Fruit fly (Drosophila melanogaster) whole organism: Measurements from ENCODE around the gene Tg.

ENCODE experiments used
- Dll ChIP-seq: fragments of >200 bp; optimal IDR thresholded peaks from 2 replicates; lab custom pipeline; 2017
- pan ChIP-seq: fragments of >200 bp; optimal IDR thresholded peaks from 2 replicates; lab custom pipeline; 2017

DNA sequence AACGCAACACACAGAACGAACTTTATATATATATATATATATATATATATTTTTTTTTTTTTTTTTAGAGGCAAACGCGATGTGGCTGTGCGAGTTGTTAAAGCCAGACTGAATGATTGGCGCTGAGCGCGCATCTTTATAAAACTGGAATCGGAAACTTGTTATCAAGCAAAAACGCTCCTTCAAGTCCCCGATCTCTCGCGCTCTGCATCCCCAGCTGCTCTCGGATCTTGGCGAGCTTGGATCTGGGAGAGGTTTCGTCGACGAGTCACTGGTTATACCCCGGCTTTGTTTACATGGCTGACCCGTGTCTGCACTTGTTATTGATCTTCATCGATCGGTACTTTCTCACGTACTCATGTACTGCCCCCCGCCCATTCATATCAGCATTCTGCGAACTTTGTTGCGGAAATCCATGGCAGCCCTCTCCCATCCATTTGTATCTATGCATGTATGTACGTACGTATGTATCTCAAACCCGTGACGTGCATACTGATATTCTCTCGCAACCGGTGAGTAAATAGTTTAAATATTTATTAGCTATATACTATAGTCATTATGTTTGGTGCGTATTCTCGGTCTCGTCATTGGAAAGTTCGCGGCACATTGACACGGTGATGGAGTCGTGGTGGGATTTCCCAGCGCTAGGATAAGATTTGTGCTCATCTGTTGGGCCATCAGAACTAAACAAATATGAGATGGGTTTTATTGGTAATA, 3.9 kb upstream of the Tg start, which contains the start of gene Spn28Dc:
- TF ChIP-seq pan (no peak), Dll (lab: Kevin White, UChicago) (no peak)
